Fruit fly (Drosophila melanogaster) whole organism, embryonic: ENCODE data around the gene side-IV.
A peak's percentile ranks its signal among the peaks of the same experiment; 100 is the strongest.

Experiments
- Asciz ChIP-seq: fragments of 200-800 bp; sonication (Bioruptor generic); optimal IDR thresholded peaks from 2 replicates; lab custom pipeline; 2017; ENCODE audit warnings: missing biosample characterization, mild to moderate bottlenecking, missing genetic modification characterization, missing genetic modification reagents
- CG10321 ChIP-seq: fragments of 200-800 bp; sonication (Bioruptor generic); IDR thresholded peaks from 2 replicates; pipeline ENCODE4 v1.3.6; 2022; ENCODE audit warnings: missing biosample characterization, missing genetic modification characterization
- CG11456 ChIP-seq: fragments of 200-800 bp; sonication (Bioruptor generic); IDR thresholded peaks from 3 replicates; pipeline ENCODE4 v1.3.6; 2022; ENCODE audit warnings: missing biosample characterization, missing genetic modification characterization
- CG12236 ChIP-seq: fragments of 200-800 bp; sonication (Bioruptor generic); optimal IDR thresholded peaks from 2 replicates; lab custom pipeline; 2016; ENCODE audit warnings: missing biosample characterization, missing genetic modification characterization
- CG12659 ChIP-seq: fragments of 200-800 bp; sonication (Bioruptor generic); optimal IDR thresholded peaks from 3 replicates; lab custom pipeline; 2017; ENCODE audit warnings: mild to moderate bottlenecking, missing biosample characterization, missing genetic modification reagents, missing genetic modification characterization
- CG13624 ChIP-seq: fragments of 200-800 bp; sonication (Bioruptor generic); optimal IDR thresholded peaks from 2 replicates; lab custom pipeline; 2016; ENCODE audit warnings: missing biosample characterization, missing genetic modification characterization
- CG17359 ChIP-seq: fragments of 200-800 bp; sonication (Bioruptor generic); optimal IDR thresholded peaks from 3 replicates; lab custom pipeline; 2018; ENCODE audit warnings: missing biosample characterization, mild to moderate bottlenecking, missing genetic modification characterization, moderate library complexity
- CG17361 ChIP-seq: fragments of 200-800 bp; sonication (Bioruptor generic); IDR thresholded peaks from 3 replicates; pipeline ENCODE4 v1.3.6; 2022; ENCODE audit warnings: missing biosample characterization, missing genetic modification characterization
- CG17612 ChIP-seq: fragments of 200-800 bp; sonication (Bioruptor generic); IDR thresholded peaks from 2 replicates; pipeline ENCODE4 v1.3.6; 2022; ENCODE audit warnings: missing biosample characterization, missing genetic modification characterization
- CG17802 ChIP-seq: fragments of 200-800 bp; sonication (Bioruptor generic); optimal IDR thresholded peaks from 2 replicates; lab custom pipeline; 2018; ENCODE audit warnings: missing biosample characterization, mild to moderate bottlenecking, missing genetic modification characterization, moderate library complexity
- CG2129 ChIP-seq: fragments of 200-800 bp; sonication (Bioruptor generic); IDR thresholded peaks from 2 replicates; pipeline ENCODE4 v1.3.6; 2022; ENCODE audit warnings: missing biosample characterization, missing genetic modification characterization; ENCODE audit not compliant: partially characterized antibody
- CG3163 ChIP-seq: fragments of 200-800 bp; sonication (Bioruptor generic); optimal IDR thresholded peaks from 3 replicates; lab custom pipeline; 2016; ENCODE audit warnings: missing biosample characterization, missing genetic modification characterization
- CG32532 ChIP-seq: fragments of 200-800 bp; sonication (Bioruptor generic); IDR thresholded peaks from 2 replicates; pipeline ENCODE4 v1.3.6; 2022; ENCODE audit warnings: missing biosample characterization, missing genetic modification characterization
- CG4424 ChIP-seq: fragments of 200-800 bp; sonication (Bioruptor generic); optimal IDR thresholded peaks from 3 replicates; lab custom pipeline; 2016; ENCODE audit warnings: missing biosample characterization, missing genetic modification characterization
- CG4617 ChIP-seq: fragments of 200-800 bp; sonication (Bioruptor generic); optimal IDR thresholded peaks from 3 replicates; lab custom pipeline; 2016; ENCODE audit warnings: missing biosample characterization, missing genetic modification characterization, borderline replicate concordance
- CG6654 ChIP-seq: fragments of 200-800 bp; sonication (Bioruptor generic); optimal IDR thresholded peaks from 2 replicates; lab custom pipeline; 2017; ENCODE audit warnings: missing biosample characterization, mild to moderate bottlenecking, missing genetic modification characterization
- CG7987 ChIP-seq: fragments of 200-800 bp; sonication (Bioruptor generic); optimal IDR thresholded peaks from 2 replicates; lab custom pipeline; 2018; ENCODE audit warnings: missing biosample characterization, mild to moderate bottlenecking, missing genetic modification characterization, moderate library complexity
- CG8089 ChIP-seq: fragments of 200-800 bp; sonication (Bioruptor generic); optimal IDR thresholded peaks from 3 replicates; lab custom pipeline; 2016; ENCODE audit warnings: missing biosample characterization, missing genetic modification characterization
- CG8359 ChIP-seq: fragments of 200-800 bp; sonication (Bioruptor generic); optimal IDR thresholded peaks from 2 replicates; lab custom pipeline; 2017; ENCODE audit warnings: missing biosample characterization, mild to moderate bottlenecking, missing genetic modification characterization, borderline replicate concordance
- CG9437 ChIP-seq: fragments of 200-800 bp; sonication (Bioruptor generic); optimal IDR thresholded peaks from 2 replicates; lab custom pipeline; 2018; ENCODE audit warnings: missing biosample characterization, mild to moderate bottlenecking, missing genetic modification characterization
- Drgx ChIP-seq: fragments of 200-800 bp; sonication (Bioruptor generic); IDR thresholded peaks from 2 replicates; pipeline ENCODE4 v1.3.6; 2022; ENCODE audit warnings: missing biosample characterization, missing genetic modification characterization
- Eip74EF ChIP-seq, 2 experiments: fragments of 200-800 bp in 1 of 2; fragments of >200 bp in 1 of 2; sonication (Bioruptor generic) in 1 of 2; optimal IDR thresholded peaks; 2 replicates each; lab custom pipeline; 2017 to 2019; ENCODE audit warnings: missing biosample characterization in 2 of 2, missing genetic modification characterization in 2 of 2, mild to moderate bottlenecking in 1 of 2, moderate library complexity in 1 of 2
- GATAe ChIP-seq: fragments of 200-800 bp; sonication (Bioruptor generic); conservative IDR thresholded peaks from 2 replicates; pipeline ENCODE4 v1.3.6; 2022; ENCODE audit warnings: missing biosample characterization, missing genetic modification characterization
- HLH4C ChIP-seq: fragments of 200-800 bp; sonication (Bioruptor generic); IDR thresholded peaks from 3 replicates; pipeline ENCODE4 v1.3.6; 2022; ENCODE audit warnings: missing biosample characterization, missing genetic modification characterization; ENCODE audit not compliant: partially characterized antibody
- MTF-1 ChIP-seq: fragments of 200-800 bp; sonication (Bioruptor generic); optimal IDR thresholded peaks from 2 replicates; lab custom pipeline; 2018; ENCODE audit warnings: missing biosample characterization, mild to moderate bottlenecking, missing genetic modification characterization, borderline replicate concordance
- Mad ChIP-seq: fragments of 200-800 bp; sonication (Bioruptor generic); optimal IDR thresholded peaks from 2 replicates; lab custom pipeline; 2016; ENCODE audit warnings: missing biosample characterization, missing genetic modification characterization
- NK7.1 ChIP-seq: fragments of 200-800 bp; sonication (Bioruptor generic); optimal IDR thresholded peaks from 3 replicates; lab custom pipeline; 2016; ENCODE audit warnings: missing biosample characterization, missing genetic modification characterization
- Nf-YC ChIP-seq: fragments of 200-800 bp; optimal IDR thresholded peaks from 3 replicates; lab custom pipeline; 2019; ENCODE audit warnings: missing biosample characterization, mild to moderate bottlenecking, missing genetic modification characterization, moderate library complexity
- Poxn ChIP-seq: fragments of 200-800 bp; sonication (Bioruptor generic); IDR thresholded peaks from 2 replicates; pipeline ENCODE4 v1.3.6; 2022; ENCODE audit warnings: missing biosample characterization, missing genetic modification characterization
- TFAM ChIP-seq: fragments of 200-800 bp; sonication (Bioruptor generic); optimal IDR thresholded peaks from 2 replicates; lab custom pipeline; 2017; ENCODE audit warnings: missing biosample characterization, missing genetic modification characterization, inconsistent platforms
- abd-A ChIP-seq: fragments of 200-800 bp; sonication (Bioruptor generic); optimal IDR thresholded peaks from 3 replicates; lab custom pipeline; 2019; ENCODE audit warnings: missing biosample characterization, mild to moderate bottlenecking, missing genetic modification characterization, moderate library complexity
- bcd ChIP-seq: fragments of 200-800 bp; sonication (Bioruptor generic); optimal IDR thresholded peaks from 2 replicates; lab custom pipeline; 2017; ENCODE audit warnings: missing biosample characterization, mild to moderate bottlenecking, missing genetic modification characterization
- chm ChIP-seq: fragments of 200-800 bp; sonication (Bioruptor generic); IDR thresholded peaks from 2 replicates; pipeline ENCODE4 v1.3.6; 2022; ENCODE audit warnings: missing biosample characterization, missing genetic modification characterization
- corto ChIP-seq: fragments of 200-800 bp; sonication (Bioruptor generic); optimal IDR thresholded peaks from 2 replicates; lab custom pipeline; 2016; ENCODE audit warnings: missing biosample characterization, mild to moderate bottlenecking, missing genetic modification characterization, moderate library complexity
- cwo ChIP-seq: fragments of 200-800 bp; sonication (Bioruptor generic); optimal IDR thresholded peaks from 3 replicates; lab custom pipeline; 2017; ENCODE audit warnings: missing biosample characterization, missing genetic modification characterization, mild to moderate bottlenecking, moderate library complexity, missing genetic modification reagents
- dmrt99B ChIP-seq: fragments of 200-800 bp; sonication (Bioruptor generic); optimal IDR thresholded peaks from 2 replicates; lab custom pipeline; 2018; ENCODE audit warnings: missing biosample characterization, mild to moderate bottlenecking, missing genetic modification characterization, moderate library complexity
- h ChIP-seq: fragments of >200 bp; optimal IDR thresholded peaks from 2 replicates; lab custom pipeline; 2017
- kay ChIP-seq: fragments of 200-800 bp; sonication (Bioruptor generic); optimal IDR thresholded peaks from 2 replicates; lab custom pipeline; 2016; ENCODE audit warnings: missing biosample characterization, missing genetic modification characterization
- nom ChIP-seq: fragments of 200-800 bp; sonication (Bioruptor generic); optimal IDR thresholded peaks from 2 replicates; lab custom pipeline; 2017; ENCODE audit warnings: missing biosample characterization, missing genetic modification characterization, mild to moderate bottlenecking, moderate library complexity, missing genetic modification reagents
- ranshi ChIP-seq: fragments of 200-800 bp; sonication (Bioruptor generic); IDR thresholded peaks from 2 replicates; pipeline ENCODE4 v1.3.6; 2022; ENCODE audit warnings: missing biosample characterization, missing genetic modification characterization
- ro ChIP-seq: fragments of 200-800 bp; sonication (Bioruptor generic); IDR thresholded peaks from 2 replicates; pipeline ENCODE4 v1.3.6; 2022; ENCODE audit warnings: missing biosample characterization, missing genetic modification characterization
- row ChIP-seq: fragments of 200-800 bp; sonication (Bioruptor generic); IDR thresholded peaks from 3 replicates; pipeline ENCODE4 v1.3.6; 2022; ENCODE audit warnings: missing biosample characterization, missing genetic modification characterization
- sna ChIP-seq: fragments of 200-800 bp; sonication (Bioruptor generic); IDR thresholded peaks from 2 replicates; pipeline ENCODE4 v1.3.6; 2022; ENCODE audit warnings: missing biosample characterization, missing genetic modification characterization; ENCODE audit not compliant: partially characterized antibody
- so ChIP-seq: fragments of 200-800 bp; sonication (Bioruptor generic); IDR thresholded peaks from 3 replicates; pipeline ENCODE4 v1.3.6; 2022; ENCODE audit warnings: missing biosample characterization, missing genetic modification characterization
- toy ChIP-seq: fragments of 200-800 bp; sonication (Bioruptor generic); IDR thresholded peaks from 2 replicates; pipeline ENCODE4 v1.3.6; 2022; ENCODE audit warnings: missing biosample characterization, missing genetic modification characterization
- trem ChIP-seq: fragments of 200-800 bp; optimal IDR thresholded peaks from 3 replicates; lab custom pipeline; 2019; ENCODE audit warnings: missing biosample characterization, mild to moderate bottlenecking, missing genetic modification characterization, moderate library complexity
- tx ChIP-seq: fragments of 200-800 bp; sonication (Bioruptor generic); optimal IDR thresholded peaks from 2 replicates; lab custom pipeline; 2016; ENCODE audit warnings: missing biosample characterization, missing genetic modification characterization
- usp ChIP-seq: fragments of >200 bp; optimal IDR thresholded peaks from 2 replicates; lab custom pipeline; 2017; ENCODE audit warnings: missing biosample characterization, missing genetic modification characterization
- wdn ChIP-seq: fragments of 200-800 bp; sonication (Bioruptor generic); IDR thresholded peaks from 2 replicates; pipeline ENCODE4 v1.3.6; 2022; ENCODE audit warnings: missing biosample characterization, missing genetic modification characterization
- yki ChIP-seq: fragments of >200 bp; optimal IDR thresholded peaks from 3 replicates; lab custom pipeline; 2018
- zen ChIP-seq: fragments of 200-800 bp; sonication (Bioruptor generic); optimal IDR thresholded peaks from 3 replicates; lab custom pipeline; 2018; ENCODE audit warnings: missing biosample characterization, mild to moderate bottlenecking, missing genetic modification characterization, moderate library complexity

The side-IV gene

dm6 chr3R:13452851-13453255 is 2.5 kb downstream of the side-IV start (continued):
- TF ChIP-seq trem (peak; percentile 68), tx (GFP tag; lab: Kevin White, UChicago) (peak; percentile 41), CG10321 (no peak), Drgx (GFP tag; lab: Robert Waterston, UW) (peak; percentile 78), CG8359 (GFP tag; lab: Kevin White, UChicago) (peak; percentile 57), CG17612 (GFP tag; lab: Robert Waterston, UW) (no peak), Eip74EF (GFP tag; optimal IDR thresholded peaks at IDR 0.05; lab: Kevin White, UChicago) (peak in 1 of 2 experiments; percentile 73), chm (GFP tag; lab: Robert Waterston, UW) (no peak), CG12659 (GFP tag; lab: Kevin White, UChicago) (peak; percentile 84), bcd (GFP tag; lab: Kevin White, UChicago) (peak; percentile 70), abd-A (tag; lab: Kevin White, UChicago) (no peak), usp (GFP tag; lab: Kevin White, UChicago) (no peak), ro (GFP tag; lab: Robert Waterston, UW) (no peak), wdn (GFP tag; lab: Robert Waterston, UW) (peak; percentile 32; the same call in 1 of the 2 replicates), GATAe (GFP tag; lab: Robert Waterston, UW) (no peak), CG17361 (GFP tag; lab: Robert Waterston, UW) (peak; percentile 96), CG4617 (GFP tag; lab: Kevin White, UChicago) (peak; percentile 22), CG11456 (GFP tag; lab: Robert Waterston, UW) (0 out of 3 replicates have a peak, but pooled peaks have one; percentile 48), HLH4C (GFP tag; lab: Robert Waterston, UW) (no peak), CG4424 (GFP tag; lab: Kevin White, UChicago) (peak; percentile 86), CG8089 (GFP tag; lab: Kevin White, UChicago) (peak; percentile 3), zen (tag; lab: Kevin White, UChicago) (peak; percentile 64), nom (no peak), sna (GFP tag; lab: Robert Waterston, UW) (no peak), Asciz (peak; percentile 70), CG13624 (peak; percentile 64), corto (GFP tag; lab: Kevin White, UChicago) (no peak), kay (GFP tag; lab: Kevin White, UChicago) (no peak), CG7987 (GFP tag; lab: Kevin White, UChicago) (peak; percentile 34), CG12236 (GFP tag; lab: Kevin White, UChicago) (peak; percentile 42), MTF-1 (GFP tag; lab: Kevin White, UChicago) (peak; percentile 12), TFAM (no peak), toy (0 out of 2 replicates have a peak, but pooled peaks have one; percentile 23), CG3163 (GFP tag; lab: Kevin White, UChicago) (no peak), CG17802 (tag; lab: Kevin White, UChicago) (peak; percentile 14), CG32532 (GFP tag; lab: Robert Waterston, UW) (peak; percentile 76), so (peak; percentile 44; the same call in 1 of the 3 replicates), dmrt99B (tag; lab: Kevin White, UChicago) (peak; percentile 89), Mad (GFP tag; lab: Kevin White, UChicago) (peak; percentile 34), h (lab: Kevin White, UChicago) (no peak), ranshi (GFP tag; lab: Robert Waterston, UW) (0 out of 2 replicates have a peak, but pooled peaks have one; percentile 39), row (peak; percentile 73), CG2129 (no peak), CG6654 (peak; percentile 50), NK7.1 (GFP tag; lab: Kevin White, UChicago) (peak; percentile 35), CG17359 (tag; lab: Kevin White, UChicago) (peak; percentile 68), Nf-YC (tag; lab: Kevin White, UChicago) (peak; percentile 59), cwo (peak; percentile 57), CG9437 (GFP tag; lab: Kevin White, UChicago) (peak; percentile 83), yki (no peak), Poxn (GFP tag; lab: Robert Waterston, UW) (no peak)
